Fruit fly (Drosophila melanogaster) whole organism, wandering third instar larva: Measurements from ENCODE around the gene CG13074.

Experiments used
- br ChIP-seq: fragments of 200-800 bp; sonication (Bioruptor generic); optimal IDR thresholded peaks from 2 replicates; lab custom pipeline; 2016; ENCODE audit warnings: missing biosample characterization, missing genetic modification characterization
- sage ChIP-seq: fragments of 200-800 bp; sonication (Bioruptor generic); optimal IDR thresholded peaks from 2 replicates; lab custom pipeline; 2016; ENCODE audit warnings: missing biosample characterization, mild to moderate bottlenecking, missing genetic modification characterization

- TF ChIP-seq br (peak; percentile 2), sage (GFP tag; lab: Kevin White, UChicago) (no peak)
These were observed 47.1 kb downstream of the CG13074 start for dm6 chr3L:16049955-16050886.
